Worm (Caenorhabditis elegans) whole organism, late embryonic: ENCODE results near the gene Y66D12A.13.

Experiments
- K02D7.2 ChIP-seq: sonication (generic microtip); optimal IDR thresholded peaks from 2 replicates; lab custom pipeline; 2017; ENCODE audit warnings: mild to moderate bottlenecking, missing genetic modification characterization, missing compliant biosample characterization
- T23F11.4 ChIP-seq: fragments of 200-800 bp; sonication (Bioruptor generic); optimal IDR thresholded peaks from 2 replicates; lab custom pipeline; 2018; ENCODE audit warnings: mild to moderate bottlenecking, missing genetic modification characterization, missing compliant biosample characterization
- ama-1 ChIP-seq: fragments of 150-350 bp; optimal IDR thresholded peaks from 2 replicates; lab custom pipeline; 2014
- dmd-4 ChIP-seq: sonication (generic microtip); optimal IDR thresholded peaks from 2 replicates; lab custom pipeline; 2016; ENCODE audit warnings: borderline replicate concordance, missing genetic modification characterization, missing compliant biosample characterization
- fkh-10 ChIP-seq: fragments of 150-350 bp; optimal IDR thresholded peaks from 2 replicates; lab custom pipeline; 2014; ENCODE audit warnings: missing biosample characterization, missing genetic modification reagents, missing genetic modification characterization
- mec-3 ChIP-seq: sonication (generic microtip); optimal IDR thresholded peaks from 2 replicates; lab custom pipeline; 2016; ENCODE audit warnings: borderline replicate concordance, missing genetic modification characterization, missing compliant biosample characterization
- pha-4 ChIP-seq: fragments of 150-350 bp; optimal IDR thresholded peaks from 2 replicates; lab custom pipeline; 2018; ENCODE audit warnings: missing biosample characterization, missing genetic modification reagents, missing genetic modification characterization
- sox-2 ChIP-seq: fragments of 200-800 bp; sonication (Bioruptor generic); IDR thresholded peaks from 2 replicates; pipeline ENCODE4 v1.3.6; 2022; ENCODE audit warnings: missing genetic modification reagents, missing genetic modification characterization, missing compliant biosample characterization
- unc-42 ChIP-seq: sonication (generic microtip); optimal IDR thresholded peaks from 2 replicates; lab custom pipeline; 2016; ENCODE audit warnings: missing genotype, missing genetic modification characterization, missing compliant biosample characterization

ce11 chrIII:11567837-11568236, 19.7 kb downstream of the Y66D12A.13 start, which contains the start of gene psme-3:
- TF ChIP-seq mec-3 (tag; lab: Kevin White, UChicago) (no peak), fkh-10 (no peak), unc-42 (tag; lab: Kevin White, UChicago) (no peak), T23F11.4 (no peak), sox-2 (GFP tag; lab: Robert Waterston, UW) (no peak), K02D7.2 (tag; lab: Kevin White, UChicago) (no peak), dmd-4 (tag; lab: Kevin White, UChicago) (no peak), ama-1 (no peak), pha-4 (tag; lab: Kevin White, UChicago) (no peak)
